Worm (Caenorhabditis elegans): ENCODE measurements around the gene C18A3.7.

C18A3.7 gene

DNA sequence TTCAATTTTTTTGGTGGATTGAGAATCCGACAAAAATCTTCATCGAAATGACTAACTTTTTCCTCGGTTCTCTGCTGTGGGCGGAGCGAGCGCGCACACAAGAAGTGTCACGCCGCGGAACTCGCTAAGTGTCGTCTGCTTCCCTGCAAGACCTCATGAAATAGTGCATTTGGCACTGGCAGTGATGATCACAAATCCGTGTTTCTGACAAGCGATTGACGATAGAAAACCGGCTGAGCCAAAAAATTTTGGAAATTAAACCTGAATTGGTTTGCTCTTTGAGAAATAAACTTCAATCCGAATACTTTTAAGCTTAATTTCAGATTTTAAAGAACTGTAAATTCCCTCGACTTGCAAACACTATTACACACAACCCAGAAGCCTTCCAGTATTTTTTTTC, 28.8 kb downstream of the C18A3.7 start:
- TF ChIP-seq rnt-1 (tag; optimal IDR thresholded peaks at IDR 0.05) (peak; percentile 93), blmp-1 (tag; optimal IDR thresholded peaks at IDR 0.05) (peak; percentile 17), unc-62 (GFP tag; optimal IDR thresholded peaks at IDR 0.05) (no peak), pag-3 (tag; optimal IDR thresholded peaks at IDR 0.05; ENCODE audit: borderline replicate concordance, insufficient read depth) (no peak), ets-5 (GFP tag; IDR thresholded peaks at IDR 0.05) (no peak), zip-4 (GFP tag; optimal IDR thresholded peaks at IDR 0.05) (peak; percentile 58), lin-13 (GFP tag; optimal IDR thresholded peaks at IDR 0.05) (peak; percentile 53), fkh-10 (GFP tag; optimal IDR thresholded peaks at IDR 0.05) (no peak), nhr-85 (tag) (peak; percentile 91), nhr-84 (tag; optimal IDR thresholded peaks at IDR 0.05) (no peak), unc-30 (tag; optimal IDR thresholded peaks at IDR 0.05) (no peak), nhr-28 (tag; optimal IDR thresholded peaks at IDR 0.05) (no peak), fkh-8 (tag; optimal IDR thresholded peaks at IDR 0.05) (no peak), unc-86 (tag; optimal IDR thresholded peaks at IDR 0.05) (peak; percentile 40), lin-39 (tag; optimal IDR thresholded peaks at IDR 0.05) (peak; percentile 87), nhr-19 (GFP tag; conservative IDR thresholded peaks at IDR 0.05) (peak; percentile 89), vab-15 (tag; optimal IDR thresholded peaks at IDR 0.05) (no peak), mef-2 (tag; optimal IDR thresholded peaks at IDR 0.05) (no peak), hpl-2 (GFP tag; optimal IDR thresholded peaks at IDR 0.05) (no peak), sup-37 (GFP tag; optimal IDR thresholded peaks at IDR 0.05) (peak; percentile 54), pax-3 (tag; optimal IDR thresholded peaks at IDR 0.05) (no peak), jun-1 (tag; optimal IDR thresholded peaks at IDR 0.05) (peak; percentile 9), mdl-1 (tag; optimal IDR thresholded peaks at IDR 0.05) (peak in 1 of 2 experiments; percentile 73), nhr-47 (tag; optimal IDR thresholded peaks at IDR 0.05) (peak; percentile 89), ceh-82 (tag; optimal IDR thresholded peaks at IDR 0.05) (peak; percentile 44 to 80 (median 70)), ztf-11 (tag; optimal IDR thresholded peaks at IDR 0.05) (no peak), unc-130 (tag; optimal IDR thresholded peaks at IDR 0.05) (peak; percentile 43), efl-3 (GFP tag; optimal IDR thresholded peaks at IDR 0.05) (no peak), hlh-4 (tag; optimal IDR thresholded peaks at IDR 0.05) (no peak), nhr-71 (tag; optimal IDR thresholded peaks at IDR 0.05) (peak; percentile 89), ces-1 (GFP tag; optimal IDR thresholded peaks at IDR 0.05) (no peak), C16A3.4 (tag; optimal IDR thresholded peaks at IDR 0.05) (peak; percentile 21), zag-1 (tag; optimal IDR thresholded peaks at IDR 0.05) (no peak), skn-1 (tag; optimal IDR thresholded peaks at IDR 0.05) (peak; percentile 34), egl-13 (tag; optimal IDR thresholded peaks at IDR 0.05) (no peak), C04F5.9 (tag; optimal IDR thresholded peaks at IDR 0.05) (peak; percentile 25), ceh-63 (GFP tag; optimal IDR thresholded peaks at IDR 0.05) (no peak), Y116A8C.19 (tag; optimal IDR thresholded peaks at IDR 0.05; ENCODE audit: borderline replicate concordance) (no peak), irx-1 (tag; optimal IDR thresholded peaks at IDR 0.05) (peak; percentile 58), sptf-1 (tag; optimal IDR thresholded peaks at IDR 0.05) (no peak), snu-23 (GFP tag; optimal IDR thresholded peaks at IDR 0.05) (peak; percentile 84), unc-98 (GFP tag; IDR thresholded peaks at IDR 0.05) (no peak), mep-1 (tag; optimal IDR thresholded peaks at IDR 0.05) (peak; percentile 51), aha-1 (tag; optimal IDR thresholded peaks at IDR 0.05) (no peak), tlp-1 (tag; optimal IDR thresholded peaks at IDR 0.05) (no peak), aly-2 (tag; optimal IDR thresholded peaks at IDR 0.05) (peak; percentile 49), nhr-237 (tag; optimal IDR thresholded peaks at IDR 0.05) (no peak), ceh-90 (tag; optimal IDR thresholded peaks at IDR 0.05) (no peak), hlh-17 (GFP tag; optimal IDR thresholded peaks at IDR 0.05; ENCODE audit: borderline replicate concordance) (no peak), sox-4 (tag; optimal IDR thresholded peaks at IDR 0.05) (no peak), alr-1 (tag; optimal IDR thresholded peaks at IDR 0.05; ENCODE audit: borderline replicate concordance) (no peak), lin-14 (GFP tag; optimal IDR thresholded peaks at IDR 0.05) (peak; percentile 71), fkh-4 (tag; optimal IDR thresholded peaks at IDR 0.05; ENCODE audit: borderline replicate concordance) (no peak)
